Fruit fly (Drosophila melanogaster): Measurements from ENCODE around the gene Snoo.

dm6 chr2L:8001694-8002627 is 18.0 kb upstream of the Snoo start:
- no peak for TF ChIP-seq CG8478 (optimal IDR thresholded peaks at IDR 0.05)
- no peak for TF ChIP-seq Dll (optimal IDR thresholded peaks at IDR 0.05)
- no peak for TF ChIP-seq usp (GFP tag; optimal IDR thresholded peaks at IDR 0.05)
- TF ChIP-seq psq (optimal IDR thresholded peaks at IDR 0.05), result no peak
- peak in 1 of 2 experiments; percentile 13 for TF ChIP-seq EcR (GFP tag; optimal IDR thresholded peaks at IDR 0.05)

All from whole organism.